Worm (Caenorhabditis elegans) whole organism, mixed stage, embryonic: Measurements from ENCODE around the gene octr-1.

ENCODE experiments used
- ceh-83 ChIP-seq: fragments of 200-800 bp; sonication (Bioruptor generic); optimal IDR thresholded peaks from 2 replicates; lab custom pipeline; 2018; ENCODE audit warnings: mild to moderate bottlenecking, missing genetic modification characterization, missing compliant biosample characterization
- hlh-1 ChIP-seq: fragments of 150-350 bp; optimal IDR thresholded peaks from 2 replicates; lab custom pipeline; 2014; ENCODE audit warnings: missing biosample characterization, missing genetic modification reagents, missing genetic modification characterization
- lin-13 ChIP-seq: fragments of 150-350 bp; optimal IDR thresholded peaks from 2 replicates; lab custom pipeline; 2014; ENCODE audit warnings: missing biosample characterization, missing genetic modification characterization
- nhr-237 ChIP-seq: fragments of 150-350 bp; optimal IDR thresholded peaks from 2 replicates; lab custom pipeline; 2014; ENCODE audit warnings: missing biosample characterization, missing genetic modification characterization
- tbx-8 ChIP-seq: fragments of 200-800 bp; sonication (Bioruptor generic); optimal IDR thresholded peaks from 2 replicates; lab custom pipeline; 2018; ENCODE audit warnings: mild to moderate bottlenecking, missing genetic modification characterization, moderate library complexity, missing compliant biosample characterization
- unc-62 ChIP-seq: fragments of 150-350 bp; optimal IDR thresholded peaks from 2 replicates; lab custom pipeline; 2014; ENCODE audit warnings: missing biosample characterization, missing genetic modification reagents, missing genetic modification characterization

ce11 chrX:5605049-5605448 is 6.0 kb downstream of the octr-1 start:
- TF ChIP-seq tbx-8 (GFP tag; lab: Kevin White, UChicago), result no peak
- no peak for TF ChIP-seq nhr-237
- no peak for TF ChIP-seq ceh-83 (GFP tag; lab: Kevin White, UChicago)
- TF ChIP-seq unc-62 (GFP tag; lab: Kevin White, UChicago), result no peak
- TF ChIP-seq lin-13 (tag; lab: Kevin White, UChicago), result no peak
- no peak for TF ChIP-seq hlh-1 (tag; lab: Kevin White, UChicago)
